Worm (Caenorhabditis elegans) whole organism, L2 larva: ENCODE measurements around the gene syx-4.
A peak's percentile ranks its signal among the peaks of the same experiment; 100 is the strongest.

Source experiments
- C34F6.9 ChIP-seq: fragments of 150-350 bp; optimal IDR thresholded peaks from 2 replicates; lab custom pipeline; 2014; ENCODE audit warnings: missing biosample characterization, missing genetic modification characterization
- F13H6.1 ChIP-seq: sonication (generic microtip); optimal IDR thresholded peaks from 2 replicates; lab custom pipeline; 2016; ENCODE audit warnings: missing genetic modification characterization, missing compliant biosample characterization
- R02D3.7 ChIP-seq: fragments of 150-350 bp; optimal IDR thresholded peaks from 2 replicates; lab custom pipeline; 2014; ENCODE audit warnings: missing biosample characterization, missing genetic modification characterization
- Y55F3AM.14 ChIP-seq: fragments of 200-800 bp; sonication (Bioruptor generic); optimal IDR thresholded peaks from 2 replicates; lab custom pipeline; 2018; ENCODE audit warnings: mild to moderate bottlenecking, missing genetic modification characterization, missing compliant biosample characterization
- ZK546.5 ChIP-seq: sonication (generic microtip); optimal IDR thresholded peaks from 2 replicates; lab custom pipeline; 2017; ENCODE audit warnings: missing biosample characterization, missing genetic modification characterization
- alr-1 ChIP-seq: fragments of 150-350 bp; optimal IDR thresholded peaks from 2 replicates; lab custom pipeline; 2014; ENCODE audit warnings: missing biosample characterization, missing genetic modification characterization
- aly-2 ChIP-seq: fragments of 150-350 bp; optimal IDR thresholded peaks from 2 replicates; lab custom pipeline; 2014; ENCODE audit warnings: missing biosample characterization, missing genetic modification characterization
- ama-1 ChIP-seq: fragments of 150-350 bp; optimal IDR thresholded peaks from 2 replicates; lab custom pipeline; 2018; ENCODE audit warnings: inconsistent platforms
- blmp-1 ChIP-seq: sonication (generic microtip); optimal IDR thresholded peaks from 2 replicates; lab custom pipeline; 2017; ENCODE audit warnings: missing genetic modification characterization, mild to moderate bottlenecking, missing compliant biosample characterization, antibody characterized with exemption, moderate library complexity; ENCODE audit not compliant: insufficient read depth
- ceh-16 ChIP-seq: fragments of 150-350 bp; optimal IDR thresholded peaks from 2 replicates; lab custom pipeline; 2014; ENCODE audit warnings: missing biosample characterization, missing genetic modification characterization
- ceh-82 ChIP-seq: fragments of 150-350 bp; optimal IDR thresholded peaks from 2 replicates; lab custom pipeline; 2014; ENCODE audit warnings: missing biosample characterization, missing genetic modification characterization
- crh-2 ChIP-seq: sonication (generic microtip); optimal IDR thresholded peaks from 2 replicates; lab custom pipeline; 2017; ENCODE audit warnings: missing biosample characterization, missing genetic modification characterization
- egl-27 ChIP-seq: sonication (generic microtip); optimal IDR thresholded peaks from 3 replicates; lab custom pipeline; 2017; ENCODE audit warnings: missing biosample characterization, missing genetic modification reagents, missing genetic modification characterization
- elt-1 ChIP-seq: fragments of 150-350 bp; optimal IDR thresholded peaks from 2 replicates; lab custom pipeline; 2014; ENCODE audit warnings: missing biosample characterization, missing genetic modification characterization
- elt-3 ChIP-seq: sonication (generic microtip); optimal IDR thresholded peaks from 2 replicates; lab custom pipeline; 2017; ENCODE audit warnings: missing biosample characterization, missing genetic modification characterization
- fos-1 ChIP-seq: fragments of 150-350 bp; optimal IDR thresholded peaks from 2 replicates; lab custom pipeline; 2014; ENCODE audit warnings: missing biosample characterization, missing genetic modification characterization
- gmeb-1 ChIP-seq: fragments of 150-350 bp; optimal IDR thresholded peaks from 2 replicates; lab custom pipeline; 2014; ENCODE audit warnings: missing biosample characterization, missing genetic modification characterization
- lin-11 ChIP-seq: fragments of 150-350 bp; sonication (generic microtip); optimal IDR thresholded peaks from 2 replicates; lab custom pipeline; 2014; ENCODE audit warnings: missing biosample characterization, missing genetic modification characterization, inconsistent platforms, mixed read lengths
- lin-13 ChIP-seq: fragments of 150-350 bp; optimal IDR thresholded peaks from 2 replicates; lab custom pipeline; 2014; ENCODE audit warnings: missing biosample characterization, missing genetic modification reagents, missing genetic modification characterization
- lsy-2 ChIP-seq, 2 experiments: fragments of 150-350 bp in 1 of 2; sonication (generic microtip) in 1 of 2; optimal IDR thresholded peaks; 2 replicates each; lab custom pipeline; 2014 to 2017; ENCODE audit warnings: missing biosample characterization in 2 of 2, missing genetic modification characterization in 2 of 2
- mdl-1 ChIP-seq, 2 experiments: fragments of 150-350 bp in 1 of 2; sonication (generic microtip) in 1 of 2; optimal IDR thresholded peaks; 2 replicates each; lab custom pipeline; 2017; ENCODE audit warnings: missing biosample characterization in 2 of 2, missing genetic modification characterization in 2 of 2
- nhr-11 ChIP-seq: fragments of 150-350 bp; optimal IDR thresholded peaks from 2 replicates; lab custom pipeline; 2014; ENCODE audit warnings: missing biosample characterization, missing genetic modification characterization
- nhr-129 ChIP-seq: fragments of 150-350 bp; optimal IDR thresholded peaks from 2 replicates; lab custom pipeline; 2014; ENCODE audit warnings: missing biosample characterization, missing genetic modification characterization
- nhr-21 ChIP-seq: fragments of 150-350 bp; optimal IDR thresholded peaks from 2 replicates; lab custom pipeline; 2014; ENCODE audit warnings: missing biosample characterization, missing genetic modification characterization
- nhr-23 ChIP-seq: fragments of 150-350 bp; optimal IDR thresholded peaks from 2 replicates; lab custom pipeline; 2014; ENCODE audit warnings: missing biosample characterization, missing genetic modification reagents, missing genetic modification characterization
- nhr-6 ChIP-seq: fragments of 150-350 bp; optimal IDR thresholded peaks from 2 replicates; lab custom pipeline; 2014; ENCODE audit warnings: missing biosample characterization, missing genetic modification characterization
- nhr-77 ChIP-seq: fragments of 150-350 bp; optimal IDR thresholded peaks from 2 replicates; lab custom pipeline; 2014; ENCODE audit warnings: missing biosample characterization, missing genetic modification characterization
- peb-1 ChIP-seq: fragments of 150-350 bp; optimal IDR thresholded peaks from 2 replicates; lab custom pipeline; 2014; ENCODE audit warnings: missing biosample characterization, missing genetic modification characterization
- sma-9 ChIP-seq, 2 experiments: fragments of 150-350 bp in 1 of 2; sonication (generic microtip) in 1 of 2; optimal IDR thresholded peaks; 2 replicates each; lab custom pipeline; 2014 to 2016; ENCODE audit warnings: missing genetic modification characterization in 2 of 2, mild to moderate bottlenecking in 1 of 2, missing biosample characterization in 1 of 2, missing compliant biosample characterization in 1 of 2, missing genetic modification reagents in 1 of 2, moderate library complexity in 1 of 2
- unc-39 ChIP-seq: fragments of 150-350 bp; optimal IDR thresholded peaks from 2 replicates; lab custom pipeline; 2014; ENCODE audit warnings: missing biosample characterization, missing genetic modification characterization
- unc-55 ChIP-seq: fragments of 150-350 bp; sonication (generic microtip); optimal IDR thresholded peaks from 3 replicates; lab custom pipeline; 2014; ENCODE audit warnings: missing biosample characterization, missing genetic modification reagents, missing genetic modification characterization
- unc-62 ChIP-seq: fragments of 150-350 bp; optimal IDR thresholded peaks from 2 replicates; lab custom pipeline; 2014; ENCODE audit warnings: missing biosample characterization, missing genetic modification reagents, missing genetic modification characterization
- zag-1 ChIP-seq: fragments of 150-350 bp; optimal IDR thresholded peaks from 2 replicates; lab custom pipeline; 2014; ENCODE audit warnings: missing biosample characterization, missing genetic modification characterization

syx-4 gene

DNA sequence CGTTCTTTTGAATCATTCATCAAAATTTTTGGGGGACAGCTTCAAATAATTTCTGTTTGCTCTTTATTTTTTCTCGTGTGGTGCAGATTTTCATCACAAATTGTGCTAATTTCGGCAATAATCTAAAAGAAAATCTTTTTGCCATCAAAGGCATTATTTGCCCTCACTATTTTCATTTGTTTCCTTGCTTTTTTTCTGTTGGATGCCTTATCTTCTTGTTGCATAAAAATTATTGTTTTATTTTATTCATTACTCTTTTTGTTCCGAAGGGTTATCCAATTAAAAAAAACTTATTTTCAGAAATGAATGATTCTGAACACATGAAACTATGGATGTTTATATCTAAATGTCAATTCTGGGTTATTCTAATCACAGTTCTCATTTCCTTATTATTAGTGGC, 10.2 kb upstream of the syx-4 start, which contains the start of gene T01B11.1:
Gene T01B11.1, plus strand, starts transcription at position 301 of the 400 bp plus-strand sequence.
- TF ChIP-seq sma-9 (GFP tag; optimal IDR thresholded peaks at IDR 0.05; lab: Kevin White, UChicago) (no peak), sma-9 (tag; optimal IDR thresholded peaks at IDR 0.05; lab: Kevin White, UChicago) (no peak), ceh-82 (tag; lab: Kevin White, UChicago) (no peak), gmeb-1 (tag; lab: Kevin White, UChicago) (no peak), ceh-16 (no peak), elt-3 (tag; lab: Kevin White, UChicago) (no peak)

ce11 chrIV:8449869-8450268, 7.2 kb upstream of the syx-4 start:
- TF ChIP-seq ama-1 (lab: Kevin White, UChicago) (no peak), peb-1 (tag; lab: Kevin White, UChicago) (no peak), nhr-129 (tag; lab: Kevin White, UChicago) (no peak), Y55F3AM.14 (GFP tag; lab: Kevin White, UChicago) (no peak), lin-11 (no peak), mdl-1 (tag; optimal IDR thresholded peaks at IDR 0.05; lab: Kevin White, UChicago) (no peak), blmp-1 (no peak), R02D3.7 (tag; lab: Kevin White, UChicago) (no peak), egl-27 (tag; lab: Kevin White, UChicago) (no peak), ceh-16 (no peak)

- TF ChIP-seq F13H6.1 (tag; lab: Kevin White, UChicago): no peak
- TF ChIP-seq elt-1: no peak
- TF ChIP-seq crh-2: peak; percentile 48
- TF ChIP-seq fos-1 (tag; lab: Kevin White, UChicago): peak; percentile 86
- no peak for TF ChIP-seq nhr-6 (tag; lab: Kevin White, UChicago)
- no peak for TF ChIP-seq aly-2 (tag; lab: Kevin White, UChicago)
- no peak for TF ChIP-seq alr-1 (tag; lab: Kevin White, UChicago)
- no peak for TF ChIP-seq Y55F3AM.14 (GFP tag; lab: Kevin White, UChicago)
- TF ChIP-seq egl-27 (tag; lab: Kevin White, UChicago): no peak
- peak; percentile 38 for TF ChIP-seq gmeb-1 (tag; lab: Kevin White, UChicago)
- no peak for TF ChIP-seq blmp-1
- no peak for TF ChIP-seq nhr-11 (tag; lab: Kevin White, UChicago)
- peak; percentile 71 for TF ChIP-seq sma-9 (GFP tag; optimal IDR thresholded peaks at IDR 0.05; lab: Kevin White, UChicago)
- TF ChIP-seq sma-9 (tag; optimal IDR thresholded peaks at IDR 0.05; lab: Kevin White, UChicago): no peak
- TF ChIP-seq lsy-2 (tag; optimal IDR thresholded peaks at IDR 0.05; lab: Kevin White, UChicago): no peak
- TF ChIP-seq zag-1 (tag; lab: Kevin White, UChicago): no peak
- no peak for TF ChIP-seq ZK546.5 (tag; lab: Kevin White, UChicago)
Measured at ce11 chrIV:8450534-8450933, 6.5 kb upstream of the syx-4 start.

ce11 chrIV:8451709-8452248, 5.3 kb upstream of the syx-4 start, which contains the start of gene eppl-1:
eppl-1 (minus strand) TSS chrIV:8451759.
- TF ChIP-seq sma-9 (GFP tag; optimal IDR thresholded peaks at IDR 0.05; lab: Kevin White, UChicago) (peak; percentile 15), sma-9 (tag; optimal IDR thresholded peaks at IDR 0.05; lab: Kevin White, UChicago) (no peak), lin-13 (GFP tag; lab: Kevin White, UChicago) (no peak), fos-1 (tag; lab: Kevin White, UChicago) (peak; percentile 34)

DNA sequence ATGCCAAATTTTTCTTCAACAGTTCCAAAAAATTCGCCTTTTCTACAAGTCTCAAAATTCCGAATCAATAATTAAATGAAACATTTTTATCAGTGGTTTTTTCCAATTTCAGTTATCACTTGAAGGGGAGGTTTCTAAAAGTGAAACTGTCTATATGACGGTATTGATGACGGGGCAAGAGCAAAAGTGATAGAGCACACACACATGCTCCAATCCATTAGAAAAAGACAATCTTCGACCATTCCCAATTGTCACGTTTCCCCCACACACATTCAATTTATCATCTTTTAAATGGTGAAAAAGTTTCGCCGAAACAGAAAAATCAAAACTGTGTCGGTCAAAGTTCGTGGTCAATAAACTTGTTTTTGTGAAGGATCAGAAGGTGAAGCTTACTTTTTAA, 3.9 kb upstream of the syx-4 start:
- TF ChIP-seq alr-1 (tag; lab: Kevin White, UChicago): no peak
- TF ChIP-seq F13H6.1 (tag; lab: Kevin White, UChicago): no peak
- no peak for TF ChIP-seq nhr-23 (tag; lab: Kevin White, UChicago)
- TF ChIP-seq Y55F3AM.14 (GFP tag; lab: Kevin White, UChicago): no peak
- TF ChIP-seq C34F6.9 (tag; lab: Kevin White, UChicago): no peak
- no peak for TF ChIP-seq unc-62 (GFP tag; lab: Kevin White, UChicago)
- peak; percentile 63 for TF ChIP-seq crh-2
- TF ChIP-seq elt-1: no peak
- TF ChIP-seq fos-1 (tag; lab: Kevin White, UChicago): peak; percentile 65
- TF ChIP-seq nhr-21 (tag; lab: Kevin White, UChicago): no peak
- no peak for TF ChIP-seq nhr-77 (tag; lab: Kevin White, UChicago)
- no peak for TF ChIP-seq unc-55 (GFP tag; lab: Kevin White, UChicago)
- no peak for TF ChIP-seq unc-39
- TF ChIP-seq sma-9 (GFP tag; optimal IDR thresholded peaks at IDR 0.05; lab: Kevin White, UChicago): peak; percentile 55
- no peak for TF ChIP-seq sma-9 (tag; optimal IDR thresholded peaks at IDR 0.05; lab: Kevin White, UChicago)
- no peak for TF ChIP-seq lin-13 (GFP tag; lab: Kevin White, UChicago)
- peak; percentile 4 for TF ChIP-seq nhr-129 (tag; lab: Kevin White, UChicago)
- no peak for TF ChIP-seq zag-1 (tag; lab: Kevin White, UChicago)
- no peak for TF ChIP-seq mdl-1 (tag; optimal IDR thresholded peaks at IDR 0.05; lab: Kevin White, UChicago)
- peak; percentile 19 for TF ChIP-seq gmeb-1 (tag; lab: Kevin White, UChicago)
